Worm (Caenorhabditis elegans) whole organism, L2 larva: ENCODE results near the gene tmc-2.

Experiments used
- R02D3.7 ChIP-seq: fragments of 150-350 bp; optimal IDR thresholded peaks from 2 replicates; lab custom pipeline; 2014; ENCODE audit warnings: missing biosample characterization, missing genetic modification characterization
- aly-2 ChIP-seq: fragments of 150-350 bp; optimal IDR thresholded peaks from 2 replicates; lab custom pipeline; 2014; ENCODE audit warnings: missing biosample characterization, missing genetic modification characterization
- blmp-1 ChIP-seq: sonication (generic microtip); optimal IDR thresholded peaks from 2 replicates; lab custom pipeline; 2017; ENCODE audit warnings: missing genetic modification characterization, mild to moderate bottlenecking, missing compliant biosample characterization, antibody characterized with exemption, moderate library complexity; ENCODE audit not compliant: insufficient read depth
- dmd-4 ChIP-seq: sonication (generic microtip); optimal IDR thresholded peaks from 2 replicates; lab custom pipeline; 2017; ENCODE audit warnings: missing biosample characterization, missing genetic modification characterization
- elt-3 ChIP-seq: sonication (generic microtip); optimal IDR thresholded peaks from 2 replicates; lab custom pipeline; 2017; ENCODE audit warnings: missing biosample characterization, missing genetic modification characterization
- lin-39 ChIP-seq: fragments of 150-350 bp; optimal IDR thresholded peaks from 2 replicates; lab custom pipeline; 2014; ENCODE audit warnings: missing biosample characterization, missing genetic modification reagents, missing genetic modification characterization

- TF ChIP-seq lin-39 (tag; lab: Kevin White, UChicago) (no peak), R02D3.7 (tag; lab: Kevin White, UChicago) (no peak), aly-2 (tag; lab: Kevin White, UChicago) (no peak), dmd-4 (tag; lab: Kevin White, UChicago) (no peak), blmp-1 (tag; lab: Kevin White, UChicago) (no peak), elt-3 (tag; lab: Kevin White, UChicago) (no peak)
Measured at ce11 chrX:9274574-9274973, 28.9 kb upstream of the tmc-2 start, which contains the start of gene B0416.10.
